Worm (Caenorhabditis elegans) whole organism, late embryonic: ENCODE data around the gene gegf-1.

Experiments used
- C38D4.7 ChIP-seq: fragments of 200-800 bp; sonication (Bioruptor generic); optimal IDR thresholded peaks from 2 replicates; lab custom pipeline; 2018; ENCODE audit warnings: mild to moderate bottlenecking, missing genetic modification characterization, moderate library complexity, missing compliant biosample characterization
- F13H6.1 ChIP-seq: sonication (generic microtip); optimal IDR thresholded peaks from 2 replicates; lab custom pipeline; 2016; ENCODE audit warnings: missing genetic modification characterization, missing compliant biosample characterization
- Y22D7AL.16 ChIP-seq: sonication (generic microtip); optimal IDR thresholded peaks from 2 replicates; lab custom pipeline; 2016; ENCODE audit warnings: missing genetic modification characterization, missing compliant biosample characterization
- ama-1 ChIP-seq: fragments of 150-350 bp; optimal IDR thresholded peaks from 2 replicates; lab custom pipeline; 2014
- ceh-18 ChIP-seq: sonication (generic microtip); optimal IDR thresholded peaks from 2 replicates; lab custom pipeline; 2016; ENCODE audit warnings: missing genetic modification characterization, missing compliant biosample characterization
- ceh-19 ChIP-seq: fragments of 200-800 bp; sonication (Bioruptor generic); optimal IDR thresholded peaks from 2 replicates; lab custom pipeline; 2018; ENCODE audit warnings: mild to moderate bottlenecking, missing genetic modification characterization, missing compliant biosample characterization
- ceh-22 ChIP-seq: sonication (generic microtip); optimal IDR thresholded peaks from 2 replicates; lab custom pipeline; 2017; ENCODE audit warnings: missing biosample characterization, missing genetic modification characterization
- ceh-24 ChIP-seq: sonication (generic microtip); optimal IDR thresholded peaks from 2 replicates; lab custom pipeline; 2016; ENCODE audit warnings: mild to moderate bottlenecking, missing genetic modification characterization, missing compliant biosample characterization
- ceh-31 ChIP-seq: sonication (generic microtip); optimal IDR thresholded peaks from 2 replicates; lab custom pipeline; 2016; ENCODE audit warnings: missing genetic modification characterization, missing compliant biosample characterization
- ceh-34 ChIP-seq: sonication (generic microtip); optimal IDR thresholded peaks from 2 replicates; lab custom pipeline; 2016; ENCODE audit warnings: mild to moderate bottlenecking, missing genetic modification characterization, missing compliant biosample characterization
- dve-1 ChIP-seq: sonication (generic microtip); optimal IDR thresholded peaks from 2 replicates; lab custom pipeline; 2017; ENCODE audit warnings: antibody characterized with exemption, mild to moderate bottlenecking, missing genetic modification characterization, missing compliant biosample characterization
- elt-2 ChIP-seq: sonication (generic microtip); optimal IDR thresholded peaks from 2 replicates; lab custom pipeline; 2016; ENCODE audit warnings: missing genetic modification reagents, missing genetic modification characterization, missing compliant biosample characterization
- elt-4 ChIP-seq: sonication (generic microtip); optimal IDR thresholded peaks from 2 replicates; lab custom pipeline; 2016; ENCODE audit warnings: missing genetic modification characterization, missing compliant biosample characterization
- eyg-1 ChIP-seq: sonication (generic microtip); optimal IDR thresholded peaks from 2 replicates; lab custom pipeline; 2016; ENCODE audit warnings: missing genotype, missing genetic modification characterization, missing compliant biosample characterization
- fax-1 ChIP-seq: sonication (generic microtip); optimal IDR thresholded peaks from 2 replicates; lab custom pipeline; 2016; ENCODE audit warnings: missing genotype, missing genetic modification characterization, missing compliant biosample characterization
- fkh-10 ChIP-seq: fragments of 150-350 bp; optimal IDR thresholded peaks from 2 replicates; lab custom pipeline; 2014; ENCODE audit warnings: missing biosample characterization, missing genetic modification reagents, missing genetic modification characterization
- gmeb-2 ChIP-seq: sonication (generic microtip); optimal IDR thresholded peaks from 2 replicates; lab custom pipeline; 2016; ENCODE audit warnings: missing genetic modification characterization, inconsistent platforms, missing compliant biosample characterization
- hlh-13 ChIP-seq: fragments of 200-800 bp; sonication (Bioruptor generic); optimal IDR thresholded peaks from 2 replicates; lab custom pipeline; 2018; ENCODE audit warnings: mild to moderate bottlenecking, missing genetic modification characterization, missing compliant biosample characterization
- hlh-15 ChIP-seq: sonication (generic microtip); optimal IDR thresholded peaks from 2 replicates; lab custom pipeline; 2016; ENCODE audit warnings: missing genetic modification characterization, missing compliant biosample characterization
- hlh-30 ChIP-seq: sonication (generic microtip); optimal IDR thresholded peaks from 2 replicates; lab custom pipeline; 2017; ENCODE audit warnings: antibody characterized with exemption, missing genetic modification characterization, missing compliant biosample characterization; ENCODE audit not compliant: insufficient read depth
- hlh-6 ChIP-seq: sonication (generic microtip); optimal IDR thresholded peaks from 2 replicates; lab custom pipeline; 2016; ENCODE audit warnings: missing genotype, missing genetic modification characterization, missing compliant biosample characterization
- hlh-8 ChIP-seq: sonication (generic microtip); optimal IDR thresholded peaks from 2 replicates; lab custom pipeline; 2016; ENCODE audit warnings: missing genotype, missing genetic modification characterization, missing compliant biosample characterization
- lim-6 ChIP-seq: sonication (generic microtip); optimal IDR thresholded peaks from 2 replicates; lab custom pipeline; 2016; ENCODE audit warnings: missing genetic modification characterization, missing compliant biosample characterization
- madf-2 ChIP-seq: sonication (generic microtip); optimal IDR thresholded peaks from 2 replicates; lab custom pipeline; 2017; ENCODE audit warnings: missing genetic modification characterization, missing compliant biosample characterization
- mec-3 ChIP-seq: sonication (generic microtip); optimal IDR thresholded peaks from 2 replicates; lab custom pipeline; 2016; ENCODE audit warnings: borderline replicate concordance, missing genetic modification characterization, missing compliant biosample characterization
- nfya-1 ChIP-seq: sonication (generic microtip); optimal IDR thresholded peaks from 2 replicates; lab custom pipeline; 2017; ENCODE audit warnings: missing genetic modification characterization, mild to moderate bottlenecking, missing compliant biosample characterization, antibody characterized with exemption, moderate library complexity
- nhr-232 ChIP-seq: sonication (generic microtip); optimal IDR thresholded peaks from 2 replicates; lab custom pipeline; 2016; ENCODE audit warnings: missing genetic modification characterization, missing compliant biosample characterization
- odd-2 ChIP-seq: sonication (generic microtip); optimal IDR thresholded peaks from 2 replicates; lab custom pipeline; 2017; ENCODE audit warnings: antibody characterized with exemption, mild to moderate bottlenecking, missing genetic modification characterization, missing compliant biosample characterization
- pag-3 ChIP-seq: sonication (generic microtip); optimal IDR thresholded peaks from 2 replicates; lab custom pipeline; 2016; ENCODE audit warnings: missing compliant biosample characterization, missing genetic modification characterization, borderline replicate concordance
- pat-9 ChIP-seq: fragments of 200-800 bp; sonication (Bioruptor generic); optimal IDR thresholded peaks from 2 replicates; lab custom pipeline; 2018; ENCODE audit warnings: mild to moderate bottlenecking, missing genetic modification characterization, moderate library complexity, missing compliant biosample characterization
- pax-1 ChIP-seq: fragments of 150-350 bp; optimal IDR thresholded peaks from 2 replicates; lab custom pipeline; 2014; ENCODE audit warnings: missing biosample characterization, missing genetic modification characterization
- pha-2 ChIP-seq: sonication (generic microtip); optimal IDR thresholded peaks from 2 replicates; lab custom pipeline; 2017; ENCODE audit warnings: mild to moderate bottlenecking, missing genetic modification characterization, missing compliant biosample characterization
- pros-1 ChIP-seq: fragments of 150-350 bp; optimal IDR thresholded peaks from 2 replicates; lab custom pipeline; 2014; ENCODE audit warnings: missing biosample characterization, missing genetic modification reagents, missing genetic modification characterization
- ref-2 ChIP-seq: sonication (generic microtip); optimal IDR thresholded peaks from 2 replicates; lab custom pipeline; 2016; ENCODE audit warnings: missing genetic modification characterization, missing compliant biosample characterization
- rnt-1 ChIP-seq: sonication (generic microtip); optimal IDR thresholded peaks from 2 replicates; lab custom pipeline; 2016; ENCODE audit warnings: missing genetic modification characterization, missing compliant biosample characterization
- sdc-2 ChIP-seq: sonication (generic microtip); optimal IDR thresholded peaks from 2 replicates; lab custom pipeline; 2016; ENCODE audit warnings: missing genotype, missing genetic modification characterization, missing compliant biosample characterization
- sox-2 ChIP-seq: fragments of 200-800 bp; sonication (Bioruptor generic); IDR thresholded peaks from 2 replicates; pipeline ENCODE4 v1.3.6; 2022; ENCODE audit warnings: missing genetic modification reagents, missing genetic modification characterization, missing compliant biosample characterization
- sox-4 ChIP-seq: sonication (generic microtip); optimal IDR thresholded peaks from 2 replicates; lab custom pipeline; 2017; ENCODE audit warnings: mild to moderate bottlenecking, missing genetic modification characterization, inconsistent platforms, missing compliant biosample characterization
- syd-9 ChIP-seq: sonication (generic microtip); optimal IDR thresholded peaks from 2 replicates; lab custom pipeline; 2016; ENCODE audit warnings: mild to moderate bottlenecking, missing genetic modification characterization, moderate library complexity, missing compliant biosample characterization
- ttx-3 ChIP-seq: sonication (generic microtip); optimal IDR thresholded peaks from 2 replicates; lab custom pipeline; 2016; ENCODE audit warnings: missing genetic modification reagents, missing genetic modification characterization, missing compliant biosample characterization
- unc-3 ChIP-seq, 2 experiments: fragments of 200-800 bp in 1 of 2; sonication (Bioruptor generic) in 1 of 2; sonication (generic microtip) in 1 of 2; conservative IDR thresholded peaks in 1 of 2; optimal IDR thresholded peaks in 1 of 2; 2 replicates each; pipeline versions ENCODE4 v1.3.6 to Lab custom; 2016 to 2022; ENCODE audit warnings: missing compliant biosample characterization in 2 of 2, missing genetic modification characterization in 2 of 2, missing genetic modification reagents in 1 of 2
- unc-42 ChIP-seq: sonication (generic microtip); optimal IDR thresholded peaks from 2 replicates; lab custom pipeline; 2016; ENCODE audit warnings: missing genotype, missing genetic modification characterization, missing compliant biosample characterization
- unc-55 ChIP-seq: sonication (generic microtip); optimal IDR thresholded peaks from 2 replicates; lab custom pipeline; 2017; ENCODE audit warnings: missing biosample characterization, missing genetic modification reagents, missing genetic modification characterization
- unc-86 ChIP-seq: sonication (generic microtip); optimal IDR thresholded peaks from 2 replicates; lab custom pipeline; 2016; ENCODE audit warnings: missing genetic modification characterization, missing compliant biosample characterization
- zip-5 ChIP-seq: sonication (generic microtip); optimal IDR thresholded peaks from 2 replicates; lab custom pipeline; 2016; ENCODE audit warnings: missing genetic modification characterization, missing compliant biosample characterization
- ztf-16 ChIP-seq: sonication (generic microtip); optimal IDR thresholded peaks from 2 replicates; lab custom pipeline; 2017; ENCODE audit warnings: missing genetic modification characterization, missing compliant biosample characterization

Gene gegf-1

DNA sequence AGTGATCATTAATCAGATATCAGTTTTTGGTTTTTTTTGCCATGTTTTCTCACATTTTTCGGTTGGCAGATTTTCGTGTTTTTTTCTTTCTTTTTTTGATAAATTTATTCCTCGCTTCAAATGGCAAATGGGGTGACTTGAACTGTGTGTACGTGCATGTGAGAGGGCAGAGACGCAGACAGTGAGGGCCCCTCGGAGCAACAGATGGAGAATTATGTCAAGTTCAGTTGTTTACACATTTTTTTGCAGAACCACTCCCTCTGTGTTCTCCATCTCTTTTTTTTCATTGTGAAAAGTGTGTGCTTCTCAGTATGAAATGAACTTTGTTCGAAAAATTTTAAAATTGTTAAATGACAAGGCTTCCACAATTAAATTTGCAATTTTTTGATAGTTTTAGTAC, 27.6 kb downstream of the gegf-1 start:
- TF ChIP-seq ceh-18 (tag; lab: Kevin White, UChicago) (no peak), gmeb-2 (tag; lab: Kevin White, UChicago) (no peak), F13H6.1 (no peak), lim-6 (no peak)

DNA sequence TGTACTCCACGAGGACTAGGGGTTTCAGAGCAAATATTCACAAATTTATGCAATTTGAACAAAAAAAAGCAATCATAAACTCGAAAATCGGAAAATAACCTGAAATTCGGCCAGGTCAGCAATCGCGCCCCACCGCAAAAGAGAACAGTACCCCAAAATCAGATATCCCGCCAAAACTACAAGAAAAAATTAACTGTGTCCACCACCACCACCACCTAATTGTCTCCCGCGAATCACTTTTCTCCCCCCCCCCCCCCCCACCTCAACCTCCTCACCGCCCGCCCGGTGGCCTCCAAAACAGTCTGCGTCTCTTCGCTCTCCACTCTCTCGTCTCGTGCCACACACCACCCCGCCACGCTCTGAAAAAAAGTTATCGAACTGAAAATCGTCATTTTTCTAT, 29.2 kb downstream of the gegf-1 start:
- TF ChIP-seq ceh-22 (tag; lab: Kevin White, UChicago) (no peak), ceh-19 (GFP tag; lab: Kevin White, UChicago) (peak; percentile 22), elt-2 (tag; lab: Kevin White, UChicago) (peak; percentile 21), unc-86 (tag; lab: Kevin White, UChicago) (no peak)

DNA sequence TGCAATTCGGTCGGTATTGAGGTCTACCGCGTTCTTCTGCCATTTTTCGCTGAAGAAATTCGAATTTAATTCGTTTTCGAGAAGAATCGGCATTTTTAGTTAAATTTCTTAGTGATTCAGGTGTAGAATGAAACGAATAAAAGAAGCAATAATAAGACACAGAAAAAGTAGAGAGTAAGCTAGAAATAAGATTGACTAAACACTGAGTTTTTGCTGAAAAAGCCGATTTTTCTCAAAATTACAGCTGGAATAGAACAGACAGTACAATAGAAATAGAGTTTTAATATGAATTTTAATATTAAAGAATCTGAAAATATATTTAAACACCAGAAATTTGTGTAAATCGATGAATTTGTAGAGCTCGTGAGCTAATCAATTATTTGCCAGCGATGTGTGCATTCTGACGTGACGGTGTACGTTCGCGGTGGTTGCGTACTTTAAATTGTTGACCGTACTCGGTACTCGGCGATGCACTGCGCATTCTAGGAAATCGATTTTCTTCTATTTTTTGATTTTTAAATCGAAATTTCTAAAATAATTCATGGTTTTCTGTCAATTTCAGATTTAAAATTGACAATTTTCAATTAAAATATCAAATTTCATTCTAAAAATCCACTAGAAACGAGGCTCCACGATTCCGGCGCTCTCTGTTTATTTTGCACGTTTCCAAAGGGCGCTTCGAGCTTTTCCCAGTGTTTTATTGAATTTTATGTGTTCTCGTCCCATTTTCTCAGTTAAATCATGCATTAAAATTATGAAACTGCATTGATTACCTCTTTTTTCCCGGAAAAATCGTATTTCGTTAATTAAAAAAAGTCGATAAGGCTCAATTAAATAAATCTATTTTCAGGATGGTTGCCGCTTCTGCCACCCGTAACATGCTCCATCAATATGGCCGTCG, 31.6 kb downstream of the gegf-1 start, which contains the start of the genes grld-1 and cox-6C:
TSS of gene grld-1 (minus strand) at position 51 of the 901 bp plus-strand sequence.
TSS of gene cox-6C (plus strand) at position 851 of the 901 bp plus-strand sequence.
- TF ChIP-seq ceh-31: peak; percentile 55
- no peak for TF ChIP-seq hlh-8 (tag; lab: Kevin White, UChicago)
- no peak for TF ChIP-seq fax-1 (tag; lab: Kevin White, UChicago)
- TF ChIP-seq zip-5 (tag; lab: Kevin White, UChicago): no peak
- TF ChIP-seq nfya-1 (tag; lab: Kevin White, UChicago): peak; percentile 59
- TF ChIP-seq ceh-22 (tag; lab: Kevin White, UChicago): no peak
- TF ChIP-seq unc-86 (tag; lab: Kevin White, UChicago): no peak
- no peak for TF ChIP-seq dve-1 (tag; lab: Kevin White, UChicago)
- no peak for TF ChIP-seq hlh-15 (tag; lab: Kevin White, UChicago)
- TF ChIP-seq pag-3: no peak
- TF ChIP-seq sdc-2 (tag; lab: Kevin White, UChicago): no peak
- TF ChIP-seq pat-9 (tag; lab: Kevin White, UChicago): no peak
- no peak for TF ChIP-seq nhr-232 (tag; lab: Kevin White, UChicago)
- TF ChIP-seq pros-1 (tag; lab: Kevin White, UChicago): no peak
- peak; percentile 36 for TF ChIP-seq elt-2 (tag; lab: Kevin White, UChicago)
- TF ChIP-seq C38D4.7: no peak
- TF ChIP-seq unc-55 (GFP tag; lab: Kevin White, UChicago): no peak
- no peak for TF ChIP-seq F13H6.1
- no peak for TF ChIP-seq unc-3 (GFP tag; conservative IDR thresholded peaks at IDR 0.05; lab: Robert Waterston, UW)
- TF ChIP-seq unc-3 (tag; optimal IDR thresholded peaks at IDR 0.05; lab: Kevin White, UChicago): no peak
- TF ChIP-seq ceh-18 (tag; lab: Kevin White, UChicago): no peak
- TF ChIP-seq sox-4: no peak
- peak; percentile 27 for TF ChIP-seq unc-42 (tag; lab: Kevin White, UChicago)
- TF ChIP-seq hlh-30 (tag; lab: Kevin White, UChicago): no peak
- no peak for TF ChIP-seq ref-2 (tag; lab: Kevin White, UChicago)
- TF ChIP-seq pax-1 (tag; lab: Kevin White, UChicago): no peak
- no peak for TF ChIP-seq odd-2 (tag; lab: Kevin White, UChicago)
- no peak for TF ChIP-seq ama-1 (lab: Kevin White, UChicago)
- TF ChIP-seq hlh-13 (GFP tag; lab: Kevin White, UChicago): no peak
- TF ChIP-seq ceh-24: no peak
- TF ChIP-seq mec-3 (tag; lab: Kevin White, UChicago): no peak
- no peak for TF ChIP-seq ttx-3 (tag; lab: Kevin White, UChicago)
- no peak for TF ChIP-seq eyg-1 (tag; lab: Kevin White, UChicago)
- no peak for TF ChIP-seq madf-2 (tag; lab: Kevin White, UChicago)
- no peak for TF ChIP-seq sox-2 (GFP tag; lab: Robert Waterston, UW)
- TF ChIP-seq gmeb-2 (tag; lab: Kevin White, UChicago): no peak
- no peak for TF ChIP-seq rnt-1 (tag; lab: Kevin White, UChicago)
- no peak for TF ChIP-seq Y22D7AL.16 (tag; lab: Kevin White, UChicago)
- TF ChIP-seq hlh-6 (tag; lab: Kevin White, UChicago): no peak
- no peak for TF ChIP-seq syd-9 (tag; lab: Kevin White, UChicago)
- TF ChIP-seq ztf-16 (tag; lab: Kevin White, UChicago): no peak
- TF ChIP-seq elt-4 (tag; lab: Kevin White, UChicago): no peak
- no peak for TF ChIP-seq fkh-10 (GFP tag; lab: Kevin White, UChicago)
- no peak for TF ChIP-seq pha-2
- peak; percentile 78 for TF ChIP-seq ceh-34 (tag; lab: Kevin White, UChicago)
